Worm (Caenorhabditis elegans) whole organism, late embryonic: ENCODE measurements around the gene lin-37.

Source experiments
- C08G9.2 ChIP-seq: sonication (generic microtip); optimal IDR thresholded peaks from 2 replicates; lab custom pipeline; 2016; ENCODE audit warnings: mild to moderate bottlenecking, missing genetic modification characterization, moderate library complexity, missing compliant biosample characterization
- ceh-2 ChIP-seq: sonication (generic microtip); optimal IDR thresholded peaks from 2 replicates; lab custom pipeline; 2016; ENCODE audit warnings: missing genotype, missing genetic modification characterization, missing compliant biosample characterization
- dmd-4 ChIP-seq: sonication (generic microtip); optimal IDR thresholded peaks from 2 replicates; lab custom pipeline; 2016; ENCODE audit warnings: borderline replicate concordance, missing genetic modification characterization, missing compliant biosample characterization
- elt-2 ChIP-seq: sonication (generic microtip); optimal IDR thresholded peaks from 2 replicates; lab custom pipeline; 2016; ENCODE audit warnings: missing genetic modification reagents, missing genetic modification characterization, missing compliant biosample characterization
- eyg-1 ChIP-seq: sonication (generic microtip); optimal IDR thresholded peaks from 2 replicates; lab custom pipeline; 2016; ENCODE audit warnings: missing genotype, missing genetic modification characterization, missing compliant biosample characterization
- fkh-10 ChIP-seq: fragments of 150-350 bp; optimal IDR thresholded peaks from 2 replicates; lab custom pipeline; 2014; ENCODE audit warnings: missing biosample characterization, missing genetic modification reagents, missing genetic modification characterization
- hlh-8 ChIP-seq: sonication (generic microtip); optimal IDR thresholded peaks from 2 replicates; lab custom pipeline; 2016; ENCODE audit warnings: missing genotype, missing genetic modification characterization, missing compliant biosample characterization
- lin-11 ChIP-seq: fragments of 200-800 bp; sonication (Bioruptor generic); optimal IDR thresholded peaks from 2 replicates; lab custom pipeline; 2018; ENCODE audit warnings: mild to moderate bottlenecking, missing genetic modification characterization, missing compliant biosample characterization
- pqm-1 ChIP-seq: sonication (generic microtip); optimal IDR thresholded peaks from 2 replicates; lab custom pipeline; 2016; ENCODE audit warnings: missing genetic modification characterization, missing compliant biosample characterization
- tbx-7 ChIP-seq: sonication (generic microtip); optimal IDR thresholded peaks from 2 replicates; lab custom pipeline; 2016; ENCODE audit warnings: missing genotype, missing genetic modification characterization, missing compliant biosample characterization
- zip-5 ChIP-seq: sonication (generic microtip); optimal IDR thresholded peaks from 2 replicates; lab custom pipeline; 2016; ENCODE audit warnings: missing genetic modification characterization, missing compliant biosample characterization

DNA sequence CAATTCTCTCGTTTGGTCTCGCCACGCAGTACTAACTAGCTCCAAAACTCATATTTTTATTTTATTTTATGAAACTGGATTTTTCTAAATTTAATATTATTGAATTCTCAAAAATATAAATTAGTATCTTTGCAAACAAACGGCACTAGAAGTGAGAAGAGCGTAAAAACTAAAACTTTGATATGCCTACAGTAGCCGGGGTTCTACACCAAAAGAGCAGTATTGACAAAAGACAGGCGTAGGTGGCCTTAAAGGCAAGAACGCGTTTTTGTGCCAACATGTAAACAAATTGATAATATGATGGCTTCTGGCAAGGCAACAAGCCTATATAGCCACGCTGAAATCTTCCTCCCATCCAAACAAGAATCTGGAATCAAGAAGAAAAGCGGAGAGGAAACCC is 9.8 kb downstream of the lin-37 start, which contains the start of gene R01H2.1:
- TF ChIP-seq fkh-10 (GFP tag; lab: Kevin White, UChicago) (no peak), dmd-4 (no peak), tbx-7 (no peak), lin-11 (no peak), ceh-2 (tag; lab: Kevin White, UChicago) (no peak), elt-2 (tag; lab: Kevin White, UChicago) (no peak), zip-5 (no peak), C08G9.2 (tag; lab: Kevin White, UChicago) (no peak), pqm-1 (tag; lab: Kevin White, UChicago) (no peak), eyg-1 (tag; lab: Kevin White, UChicago) (no peak), hlh-8 (tag; lab: Kevin White, UChicago) (no peak)
